Fruit fly (Drosophila melanogaster) whole organism, embryonic: ENCODE measurements around the gene CG14020.

Source experiments
- Ada2b ChIP-seq: fragments of 200-800 bp; sonication (Bioruptor generic); IDR thresholded peaks from 2 replicates; pipeline ENCODE4 v1.3.6; 2022; ENCODE audit warnings: missing biosample characterization, missing genetic modification characterization
- CG10321 ChIP-seq: fragments of 200-800 bp; sonication (Bioruptor generic); IDR thresholded peaks from 2 replicates; pipeline ENCODE4 v1.3.6; 2022; ENCODE audit warnings: missing biosample characterization, missing genetic modification characterization
- CG12299 ChIP-seq: fragments of 200-800 bp; sonication (Bioruptor generic); optimal IDR thresholded peaks from 2 replicates; lab custom pipeline; 2018; ENCODE audit warnings: missing biosample characterization, mild to moderate bottlenecking, missing genetic modification characterization
- CG13894 ChIP-seq: fragments of 200-800 bp; sonication (Bioruptor generic); optimal IDR thresholded peaks from 3 replicates; lab custom pipeline; 2018; ENCODE audit warnings: missing biosample characterization, mild to moderate bottlenecking, missing genetic modification characterization, moderate library complexity
- CG14710 ChIP-seq: fragments of 200-800 bp; sonication (Bioruptor generic); optimal IDR thresholded peaks from 3 replicates; lab custom pipeline; 2019; ENCODE audit warnings: missing biosample characterization, mild to moderate bottlenecking, missing genetic modification characterization, moderate library complexity
- CG15011 ChIP-seq: fragments of 200-800 bp; sonication (Bioruptor generic); optimal IDR thresholded peaks from 3 replicates; lab custom pipeline; 2018; ENCODE audit warnings: missing biosample characterization, mild to moderate bottlenecking, missing genetic modification characterization
- CG17361 ChIP-seq: fragments of 200-800 bp; sonication (Bioruptor generic); IDR thresholded peaks from 3 replicates; pipeline ENCODE4 v1.3.6; 2022; ENCODE audit warnings: missing biosample characterization, missing genetic modification characterization
- CG18619 ChIP-seq: fragments of 200-800 bp; sonication (Bioruptor generic); optimal IDR thresholded peaks from 3 replicates; lab custom pipeline; 2017; ENCODE audit warnings: missing biosample characterization, mild to moderate bottlenecking, missing genetic modification characterization
- CG2120 ChIP-seq: fragments of 200-800 bp; sonication (Bioruptor generic); optimal IDR thresholded peaks from 3 replicates; lab custom pipeline; 2016; ENCODE audit warnings: missing biosample characterization, missing genetic modification characterization
- CG30403 ChIP-seq: fragments of 200-800 bp; sonication (Bioruptor generic); optimal IDR thresholded peaks from 3 replicates; lab custom pipeline; 2016; ENCODE audit warnings: missing biosample characterization, missing genetic modification characterization
- CG3065 ChIP-seq: fragments of 200-800 bp; sonication (Bioruptor generic); optimal IDR thresholded peaks from 2 replicates; lab custom pipeline; 2016; ENCODE audit warnings: missing biosample characterization, missing genetic modification characterization
- CG31224 ChIP-seq: fragments of 200-800 bp; sonication (Bioruptor generic); IDR thresholded peaks from 2 replicates; pipeline ENCODE4 v1.3.6; 2022; ENCODE audit warnings: missing biosample characterization, missing genetic modification characterization
- CG34422 ChIP-seq: fragments of 200-800 bp; sonication (Bioruptor generic); IDR thresholded peaks from 3 replicates; pipeline ENCODE4 v1.3.6; 2022; ENCODE audit warnings: missing biosample characterization, missing genetic modification characterization
- CG3726 ChIP-seq: fragments of 200-800 bp; sonication (Bioruptor generic); IDR thresholded peaks from 3 replicates; pipeline ENCODE4, ENCODE4 v1.3.6; 2022; ENCODE audit warnings: missing biosample characterization, missing genetic modification characterization
- CG6683 ChIP-seq: fragments of 200-800 bp; sonication (Bioruptor generic); optimal IDR thresholded peaks from 2 replicates; lab custom pipeline; 2017; ENCODE audit warnings: missing biosample characterization, mild to moderate bottlenecking, missing genetic modification characterization, missing genetic modification reagents
- CG8359 ChIP-seq: fragments of 200-800 bp; sonication (Bioruptor generic); optimal IDR thresholded peaks from 2 replicates; lab custom pipeline; 2017; ENCODE audit warnings: missing biosample characterization, mild to moderate bottlenecking, missing genetic modification characterization, borderline replicate concordance
- CG8388 ChIP-seq: fragments of 200-800 bp; sonication (Bioruptor generic); optimal IDR thresholded peaks from 2 replicates; lab custom pipeline; 2019; ENCODE audit warnings: missing biosample characterization, mild to moderate bottlenecking, missing genetic modification characterization, moderate library complexity
- CkIIα-i1 ChIP-seq: fragments of 200-800 bp; sonication (Bioruptor generic); IDR thresholded peaks from 2 replicates; pipeline ENCODE4 v1.3.6; 2022; ENCODE audit warnings: missing biosample characterization, missing genetic modification characterization
- D19A ChIP-seq: fragments of 200-800 bp; optimal IDR thresholded peaks from 3 replicates; lab custom pipeline; 2019; ENCODE audit warnings: missing biosample characterization, mild to moderate bottlenecking, missing genetic modification characterization, moderate library complexity
- Dbx ChIP-seq: fragments of 200-800 bp; sonication (Bioruptor generic); IDR thresholded peaks from 3 replicates; pipeline ENCODE4 v1.3.6; 2022; ENCODE audit warnings: missing biosample characterization, missing genetic modification characterization
- Deaf1 ChIP-seq: fragments of 200-800 bp; optimal IDR thresholded peaks from 3 replicates; lab custom pipeline; 2019; ENCODE audit warnings: missing biosample characterization, mild to moderate bottlenecking, missing genetic modification characterization, moderate library complexity
- Dip3 ChIP-seq: fragments of 200-800 bp; sonication (Bioruptor generic); optimal IDR thresholded peaks from 3 replicates; lab custom pipeline; 2016; ENCODE audit warnings: missing biosample characterization, missing genetic modification characterization
- Doc2 ChIP-seq: fragments of 200-800 bp; sonication (Bioruptor generic); IDR thresholded peaks from 2 replicates; pipeline ENCODE4 v1.3.6; 2022; ENCODE audit warnings: missing biosample characterization, missing genetic modification characterization
- H15 ChIP-seq: fragments of 200-800 bp; sonication (Bioruptor generic); IDR thresholded peaks from 3 replicates; pipeline ENCODE4 v1.3.6; 2022; ENCODE audit warnings: missing biosample characterization, missing genetic modification characterization
- Hey ChIP-seq: fragments of 200-800 bp; sonication (Bioruptor generic); optimal IDR thresholded peaks from 3 replicates; lab custom pipeline; 2018; ENCODE audit warnings: missing biosample characterization, mild to moderate bottlenecking, missing genetic modification characterization
- Hr51 ChIP-seq, 2 experiments: fragments of 200-800 bp; sonication (Bioruptor generic); optimal IDR thresholded peaks; 2 replicates in 1 of 2; 3 replicates in 1 of 2; lab custom pipeline; 2016 to 2018; ENCODE audit warnings: missing biosample characterization in 2 of 2, missing genetic modification characterization in 2 of 2, mild to moderate bottlenecking in 1 of 2, moderate library complexity in 1 of 2
- MESR4 ChIP-seq: fragments of 200-800 bp; sonication (Bioruptor generic); optimal IDR thresholded peaks from 2 replicates; lab custom pipeline; 2018; ENCODE audit warnings: missing biosample characterization, mild to moderate bottlenecking, missing genetic modification characterization, moderate library complexity
- Opbp ChIP-seq: fragments of 200-800 bp; sonication (Bioruptor generic); IDR thresholded peaks from 3 replicates; pipeline ENCODE4 v1.3.6; 2022; ENCODE audit warnings: missing biosample characterization, missing genetic modification characterization; ENCODE audit not compliant: partially characterized antibody
- Pdp1 ChIP-seq, 2 experiments: fragments of 200-800 bp; sonication (Bioruptor generic); optimal IDR thresholded peaks; 3 replicates each; lab custom pipeline; 2016; ENCODE audit warnings: missing biosample characterization in 2 of 2, missing genetic modification characterization in 2 of 2, mild to moderate bottlenecking in 1 of 2, moderate library complexity in 1 of 2
- Scr ChIP-seq: fragments of 200-800 bp; sonication (Bioruptor generic); IDR thresholded peaks from 2 replicates; pipeline ENCODE4 v1.3.6; 2022; ENCODE audit warnings: missing biosample characterization, missing genetic modification characterization; ENCODE audit not compliant: partially characterized antibody
- Sry-δ ChIP-seq: fragments of 200-800 bp; sonication (Bioruptor generic); optimal IDR thresholded peaks from 2 replicates; lab custom pipeline; 2016; ENCODE audit warnings: missing biosample characterization, missing genetic modification characterization
- Xbp1 ChIP-seq: fragments of 200-800 bp; sonication (Bioruptor generic); optimal IDR thresholded peaks from 3 replicates; lab custom pipeline; 2016; ENCODE audit warnings: missing biosample characterization, mild to moderate bottlenecking, missing genetic modification characterization
- Xrp1 ChIP-seq: fragments of 200-800 bp; sonication (Bioruptor generic); IDR thresholded peaks from 2 replicates; pipeline ENCODE4 v1.3.6; 2022; ENCODE audit warnings: missing biosample characterization, missing genetic modification characterization
- bigmax ChIP-seq: fragments of 200-800 bp; sonication (Bioruptor generic); optimal IDR thresholded peaks from 2 replicates; lab custom pipeline; 2018; ENCODE audit warnings: missing biosample characterization, mild to moderate bottlenecking, missing genetic modification characterization
- ci ChIP-seq: fragments of 200-800 bp; sonication (Bioruptor generic); IDR thresholded peaks from 3 replicates; pipeline ENCODE4 v1.3.6; 2022; ENCODE audit warnings: missing biosample characterization, missing genetic modification characterization
- corto ChIP-seq: fragments of 200-800 bp; sonication (Bioruptor generic); optimal IDR thresholded peaks from 2 replicates; lab custom pipeline; 2016; ENCODE audit warnings: missing biosample characterization, mild to moderate bottlenecking, missing genetic modification characterization, moderate library complexity
- croc ChIP-seq: fragments of 200-800 bp; sonication (Bioruptor generic); conservative IDR thresholded peaks from 3 replicates; pipeline ENCODE4 v1.3.6; 2022; ENCODE audit warnings: missing biosample characterization, missing genetic modification characterization
- disco-r ChIP-seq: fragments of 200-800 bp; sonication (Bioruptor generic); optimal IDR thresholded peaks from 2 replicates; lab custom pipeline; 2016; ENCODE audit warnings: missing biosample characterization, missing genetic modification characterization
- hkb ChIP-seq, 2 experiments: fragments of 200-800 bp in 1 of 2; fragments of >200 bp in 1 of 2; sonication (Bioruptor generic) in 1 of 2; IDR thresholded peaks in 1 of 2; optimal IDR thresholded peaks in 1 of 2; 2 replicates each; pipeline versions ENCODE4 v1.3.6 to Lab custom; 2017 to 2022; ENCODE audit warnings: missing biosample characterization in 1 of 2, missing genetic modification characterization in 1 of 2
- knrl ChIP-seq: fragments of 200-800 bp; sonication (Bioruptor generic); IDR thresholded peaks from 3 replicates; pipeline ENCODE4 v1.3.6; 2022; ENCODE audit warnings: missing biosample characterization, missing genetic modification characterization; ENCODE audit not compliant: partially characterized antibody
- lab ChIP-seq: fragments of 200-800 bp; sonication (Bioruptor generic); optimal IDR thresholded peaks from 3 replicates; lab custom pipeline; 2017; ENCODE audit warnings: missing biosample characterization, missing genetic modification characterization, mild to moderate bottlenecking, moderate library complexity, missing genetic modification reagents
- lmd ChIP-seq: fragments of 200-800 bp; sonication (Bioruptor generic); IDR thresholded peaks from 2 replicates; pipeline ENCODE4 v1.3.6; 2022; ENCODE audit warnings: missing biosample characterization, missing genetic modification characterization
- phol ChIP-seq: fragments of 200-800 bp; sonication (Bioruptor generic); optimal IDR thresholded peaks from 3 replicates; lab custom pipeline; 2018; ENCODE audit warnings: missing biosample characterization, mild to moderate bottlenecking, missing genetic modification characterization, moderate library complexity
- psq ChIP-seq: fragments of 200-800 bp; sonication (Bioruptor generic); optimal IDR thresholded peaks from 2 replicates; lab custom pipeline; 2017; ENCODE audit warnings: missing biosample characterization, missing genetic modification characterization
- pzg ChIP-seq: fragments of 200-800 bp; sonication (Bioruptor generic); optimal IDR thresholded peaks from 3 replicates; lab custom pipeline; 2018; ENCODE audit warnings: missing biosample characterization, mild to moderate bottlenecking, missing genetic modification characterization, moderate library complexity
- stc ChIP-seq: fragments of 200-800 bp; sonication (Bioruptor generic); IDR thresholded peaks from 2 replicates; pipeline ENCODE4 v1.3.6; 2022; ENCODE audit warnings: missing biosample characterization, missing genetic modification characterization
- tin ChIP-seq: fragments of 200-800 bp; sonication (Bioruptor generic); optimal IDR thresholded peaks from 3 replicates; lab custom pipeline; 2016; ENCODE audit warnings: missing biosample characterization, missing genetic modification characterization
- tio ChIP-seq: fragments of 200-800 bp; sonication (Bioruptor generic); optimal IDR thresholded peaks from 2 replicates; lab custom pipeline; 2017; ENCODE audit warnings: missing biosample characterization, missing genetic modification characterization, inconsistent platforms
- toy ChIP-seq: fragments of 200-800 bp; sonication (Bioruptor generic); IDR thresholded peaks from 2 replicates; pipeline ENCODE4 v1.3.6; 2022; ENCODE audit warnings: missing biosample characterization, missing genetic modification characterization

Gene CG14020

dm6 chr2L:5526738-5527137, 9.2 kb downstream of the CG14020 start, which contains the start of gene Cox11 (continued):
- TF ChIP-seq psq (GFP tag; lab: Kevin White, UChicago) = no peak
- no peak for TF ChIP-seq stc
- TF ChIP-seq CG14710 (tag; lab: Kevin White, UChicago) = peak; percentile 99
- peak; percentile 35 for TF ChIP-seq pzg (GFP tag; lab: Kevin White, UChicago)
- no peak for TF ChIP-seq Xrp1 (GFP tag; lab: Robert Waterston, UW)
- no peak for TF ChIP-seq CG18619 (GFP tag; lab: Kevin White, UChicago)
- TF ChIP-seq D19A (tag; lab: Kevin White, UChicago) = no peak
- TF ChIP-seq Pdp1 (GFP tag; optimal IDR thresholded peaks at IDR 0.05; lab: Kevin White, UChicago) = peak in 1 of 2 experiments; percentile 58
- TF ChIP-seq corto (GFP tag; lab: Kevin White, UChicago) = no peak
- peak; percentile 10 for TF ChIP-seq Sry-δ

- TF ChIP-seq CG3065 (GFP tag; lab: Kevin White, UChicago) = no peak
- TF ChIP-seq CG10321 = no peak
- TF ChIP-seq Scr (GFP tag; lab: Robert Waterston, UW) = peak; percentile 67
- TF ChIP-seq lab (GFP tag; lab: Kevin White, UChicago) = no peak
- TF ChIP-seq CG17361 = no peak
- peak; percentile 88 for TF ChIP-seq CG14710 (tag; lab: Kevin White, UChicago)
- TF ChIP-seq phol (tag; lab: Kevin White, UChicago) = peak; percentile 7
- no peak for TF ChIP-seq CG13894 (tag; lab: Kevin White, UChicago)
- no peak for TF ChIP-seq Xrp1 (GFP tag; lab: Robert Waterston, UW)
- no peak for TF ChIP-seq CG8388 (GFP tag; lab: Kevin White, UChicago)
- no peak for TF ChIP-seq H15
- TF ChIP-seq CG31224 = no peak
- no peak for TF ChIP-seq CG12299
- no peak for TF ChIP-seq D19A (tag; lab: Kevin White, UChicago)
- no peak for TF ChIP-seq CG30403
- TF ChIP-seq CG34422 (GFP tag; lab: Robert Waterston, UW) = peak; percentile 47; the same call in 1 of the 3 replicates
- no peak for TF ChIP-seq disco-r (GFP tag; lab: Kevin White, UChicago)
- no peak for TF ChIP-seq lmd (GFP tag; lab: Robert Waterston, UW)
- TF ChIP-seq CG15011 (GFP tag; lab: Kevin White, UChicago) = no peak
- no peak for TF ChIP-seq Deaf1 (tag; lab: Kevin White, UChicago)
- no peak for TF ChIP-seq CG3726 (GFP tag; lab: Robert Waterston, UW)
- TF ChIP-seq MESR4 (GFP tag; lab: Kevin White, UChicago) = peak; percentile 54
- TF ChIP-seq Dip3 = no peak
- TF ChIP-seq CG8359 = no peak
- no peak for TF ChIP-seq Dbx (GFP tag; lab: Robert Waterston, UW)
- TF ChIP-seq tin (GFP tag; lab: Kevin White, UChicago) = no peak
- TF ChIP-seq Doc2 (GFP tag; lab: Robert Waterston, UW) = no peak
- peak; percentile 51; the same call in 1 of the 3 replicates for TF ChIP-seq knrl (GFP tag; lab: Robert Waterston, UW)
- TF ChIP-seq bigmax = no peak
- no peak for TF ChIP-seq ci (GFP tag; lab: Robert Waterston, UW)
- no peak for TF ChIP-seq Ada2b (GFP tag; lab: Robert Waterston, UW)
- peak; percentile 75 for TF ChIP-seq Opbp (GFP tag; lab: Robert Waterston, UW)
- TF ChIP-seq Xbp1 = no peak
- no peak for TF ChIP-seq hkb (optimal IDR thresholded peaks at IDR 0.05; lab: Kevin White, UChicago)
- TF ChIP-seq hkb (GFP tag; IDR thresholded peaks at IDR 0.05; lab: Robert Waterston, UW) = no peak
- TF ChIP-seq Hr51 (GFP tag; optimal IDR thresholded peaks at IDR 0.05; lab: Kevin White, UChicago) = no peak
- no peak for TF ChIP-seq CG2120 (GFP tag; lab: Kevin White, UChicago)
- TF ChIP-seq CG6683 (GFP tag; lab: Kevin White, UChicago) = no peak
- no peak for TF ChIP-seq croc (GFP tag; lab: Robert Waterston, UW)
- no peak for TF ChIP-seq CkIIα-i1 (GFP tag; lab: Robert Waterston, UW)
- no peak for TF ChIP-seq toy (GFP tag; lab: Robert Waterston, UW)
- no peak for TF ChIP-seq tio
- no peak for TF ChIP-seq Hey (tag; lab: Kevin White, UChicago)
These were observed 10.3 kb downstream of the CG14020 start, which contains the start of gene CG31915 for dm6 chr2L:5527861-5528260. Gene CG31915 (plus strand): TSS chr2L:5528123.
